Worm (Caenorhabditis elegans): ENCODE measurements around the gene nlg-1.

The nlg-1 gene

DNA sequence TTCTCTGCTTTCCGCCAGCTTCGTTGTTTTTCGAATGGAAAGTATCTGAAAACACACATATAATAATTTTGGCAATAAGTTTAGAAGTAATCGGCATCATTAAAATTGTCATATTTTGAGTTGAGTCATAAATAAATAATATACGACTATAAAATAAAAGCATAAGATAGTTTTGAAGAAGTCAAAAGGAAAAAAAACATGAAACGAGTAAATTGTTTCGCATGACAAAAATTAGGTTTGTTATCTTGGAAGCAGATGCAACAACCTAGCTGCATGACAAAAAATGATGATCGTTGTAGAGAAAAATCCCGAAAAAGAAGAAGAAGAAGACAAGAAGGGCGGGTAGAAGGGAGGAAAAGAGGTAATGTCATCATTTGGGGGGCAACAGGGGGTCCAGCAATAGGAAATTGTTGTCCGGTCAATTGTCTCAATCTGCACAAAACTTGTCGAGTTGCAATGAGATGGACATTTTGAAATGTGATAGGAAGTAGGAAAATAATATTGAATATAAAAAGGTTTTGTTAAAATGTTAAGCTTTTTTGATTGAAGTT, at the start of gene nlg-1:
TSS of gene nlg-1 (minus strand) at position 51 of the 551 bp plus-strand sequence.
- TF ChIP-seq mxl-2 (GFP tag; conservative IDR thresholded peaks at IDR 0.05) (no peak), fkh-10 (GFP tag; optimal IDR thresholded peaks at IDR 0.05) (peak; percentile 66)

DNA sequence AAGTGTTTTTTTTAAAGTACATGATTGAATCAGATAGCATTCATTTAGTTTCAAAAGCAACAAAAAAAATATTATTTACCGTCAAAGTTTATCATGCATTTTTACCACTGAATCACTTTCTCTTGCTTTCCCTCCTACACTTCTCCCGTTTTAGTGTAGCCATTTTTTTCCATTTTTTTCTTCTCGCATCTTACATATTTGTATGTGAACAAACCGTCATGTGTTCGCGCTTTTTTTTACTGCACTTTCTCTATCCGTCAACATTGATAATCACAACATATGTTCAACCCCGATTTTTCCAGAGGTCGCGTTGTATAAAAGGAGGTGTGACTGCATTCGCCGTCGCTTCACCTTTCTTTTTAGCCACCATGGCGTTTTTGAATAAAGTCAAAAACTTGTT, 45.9 kb upstream of the nlg-1 start, which contains the start of gene gck-4:
TSS of gene gck-4 (plus strand) at position 301 of the 400 bp plus-strand sequence.
- TF ChIP-seq madf-5 (GFP tag; IDR thresholded peaks at IDR 0.05), result no peak
- TF ChIP-seq nhr-28 (tag; optimal IDR thresholded peaks at IDR 0.05), result peak; percentile 55
- no peak for TF ChIP-seq pqm-1 (tag; optimal IDR thresholded peaks at IDR 0.05)
- peak; percentile 16 for TF ChIP-seq aha-1 (tag)
- no peak for TF ChIP-seq lin-15B (tag; optimal IDR thresholded peaks at IDR 0.05)
- TF ChIP-seq vab-7 (GFP tag; IDR thresholded peaks at IDR 0.05), result no peak
- no peak for TF ChIP-seq zfp-2 (tag; optimal IDR thresholded peaks at IDR 0.05)
- TF ChIP-seq hlh-30 (tag; optimal IDR thresholded peaks at IDR 0.05; ENCODE audit: insufficient read depth), result peak; percentile 5
- no peak for TF ChIP-seq mdt-29 (GFP tag; IDR thresholded peaks at IDR 0.05)
- TF ChIP-seq nhr-77 (tag; optimal IDR thresholded peaks at IDR 0.05), result no peak
- no peak for TF ChIP-seq ceh-82 (tag; optimal IDR thresholded peaks at IDR 0.05)
- no peak for TF ChIP-seq zip-2 (tag; optimal IDR thresholded peaks at IDR 0.05)
- no peak for TF ChIP-seq madf-9 (GFP tag; conservative IDR thresholded peaks at IDR 0.05)
- no peak for TF ChIP-seq lin-1 (GFP tag; IDR thresholded peaks at IDR 0.05)
- no peak for TF ChIP-seq ceh-44 (GFP tag; IDR thresholded peaks at IDR 0.05)

DNA sequence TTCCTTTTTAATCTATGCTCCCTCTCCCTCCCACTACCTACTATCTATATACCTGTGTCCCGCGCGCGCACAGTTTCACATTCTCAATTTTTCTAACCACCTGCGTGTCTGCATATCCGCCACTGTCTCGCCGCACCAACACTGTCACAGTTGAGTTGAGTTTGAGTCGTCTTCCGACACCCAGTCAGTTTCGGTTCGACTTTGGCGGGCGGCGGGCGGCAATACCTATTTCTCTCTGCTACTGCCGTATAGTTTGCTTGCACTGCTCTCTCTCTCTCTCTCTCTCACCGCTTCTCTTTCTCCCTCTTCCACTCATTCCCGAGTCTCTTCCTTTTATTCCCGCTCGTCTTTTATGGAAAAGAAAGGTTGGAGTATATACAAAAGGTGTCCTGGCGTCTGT, 44.5 kb upstream of the nlg-1 start:
- TF ChIP-seq rbr-2 (tag; optimal IDR thresholded peaks at IDR 0.05), result peak; percentile 10
- peak; percentile 75 for TF ChIP-seq hlh-11 (tag; optimal IDR thresholded peaks at IDR 0.05)
- peak; percentile 24 for TF ChIP-seq nhr-25 (tag; optimal IDR thresholded peaks at IDR 0.05; ENCODE audit: borderline replicate concordance, insufficient read depth)
- TF ChIP-seq mep-1 (tag; optimal IDR thresholded peaks at IDR 0.05), result peak; percentile 7
- TF ChIP-seq sdz-12 (GFP tag; optimal IDR thresholded peaks at IDR 0.05), result no peak
- TF ChIP-seq fos-1 (tag; optimal IDR thresholded peaks at IDR 0.05), result no peak
- TF ChIP-seq hmg-1.1 (GFP tag; IDR thresholded peaks at IDR 0.05), result peak; percentile 60
- TF ChIP-seq mes-2 (tag; optimal IDR thresholded peaks at IDR 0.05; ENCODE audit: poor library complexity, severe bottlenecking), result peak; percentile 21
- peak in 1 of 2 experiments; percentile 87 for TF ChIP-seq unc-62 (GFP tag; optimal IDR thresholded peaks at IDR 0.05 in 1 of 2)
- no peak for TF ChIP-seq unc-62 (tag; optimal IDR thresholded peaks at IDR 0.05)
- TF ChIP-seq egl-27 (tag; optimal IDR thresholded peaks at IDR 0.05), result no peak
- TF ChIP-seq hlh-30 (tag; optimal IDR thresholded peaks at IDR 0.05; ENCODE audit: insufficient read depth), result peak; percentile 18
- TF ChIP-seq dve-1 (tag; optimal IDR thresholded peaks at IDR 0.05; ENCODE audit: insufficient read depth), result peak; percentile 50
- no peak for TF ChIP-seq php-3 (GFP tag; IDR thresholded peaks at IDR 0.05)
- TF ChIP-seq pqm-1 (tag; optimal IDR thresholded peaks at IDR 0.05), result no peak
- no peak for TF ChIP-seq nhr-42 (GFP tag; IDR thresholded peaks at IDR 0.05)
- TF ChIP-seq attf-4 (tag; optimal IDR thresholded peaks at IDR 0.05), result no peak
- no peak for TF ChIP-seq F10B5.3 (tag; optimal IDR thresholded peaks at IDR 0.05)
- no peak for TF ChIP-seq ceh-28 (tag; optimal IDR thresholded peaks at IDR 0.05)
- TF ChIP-seq D1046.2 (GFP tag; IDR thresholded peaks at IDR 0.05), result no peak
- peak; percentile 29 for TF ChIP-seq nhr-6 (tag; optimal IDR thresholded peaks at IDR 0.05)
- no peak for TF ChIP-seq lim-7 (GFP tag; IDR thresholded peaks at IDR 0.05)
- TF ChIP-seq nhr-28 (tag; optimal IDR thresholded peaks at IDR 0.05), result peak; percentile 22
- peak; percentile 42 for TF ChIP-seq set-16 (GFP tag; IDR thresholded peaks at IDR 0.05)
- TF ChIP-seq pha-4 (GFP tag; IDR thresholded peaks at IDR 0.05), result peak; percentile 17; the same call in 1 of the 2 replicates
- no peak for TF ChIP-seq pha-4 (tag; optimal IDR thresholded peaks at IDR 0.05)
- TF ChIP-seq dmd-6 (GFP tag; IDR thresholded peaks at IDR 0.05), result peak; percentile 43; the same call in 1 of the 2 replicates
- peak; percentile 16 for TF ChIP-seq mxl-3 (GFP tag; optimal IDR thresholded peaks at IDR 0.05)
- TF ChIP-seq duxl-1 (tag; optimal IDR thresholded peaks at IDR 0.05; ENCODE audit: poor library complexity), result no peak
- TF ChIP-seq Y48G9A.11 (GFP tag; IDR thresholded peaks at IDR 0.05), result no peak
